Fruit fly (Drosophila melanogaster) whole organism, adult: ENCODE measurements around the gene CG43061.
"Not testable (repeated sequence)": the region's sequence is repeated elsewhere in the genome, so short reads cannot be mapped to it uniquely, and the experiment has no call there.

Experiments used
- bab1 ChIP-seq: fragments of 200-800 bp; sonication (Bioruptor generic); optimal IDR thresholded peaks from 3 replicates; lab custom pipeline; 2019; ENCODE audit warnings: missing biosample characterization, mild to moderate bottlenecking, missing genetic modification characterization, moderate library complexity
- kay ChIP-seq: fragments of 200-800 bp; sonication (Bioruptor generic); peaks from one replicate; lab custom pipeline; 2016; ENCODE audit warnings: missing biosample characterization, missing genetic modification characterization, borderline replicate concordance
- pad ChIP-seq: fragments of 200-800 bp; sonication (Bioruptor generic); optimal IDR thresholded peaks from 3 replicates; lab custom pipeline; 2017; ENCODE audit warnings: missing biosample characterization, missing genetic modification characterization, mild to moderate bottlenecking, moderate library complexity, missing genetic modification reagents

The CG43061 gene

DNA sequence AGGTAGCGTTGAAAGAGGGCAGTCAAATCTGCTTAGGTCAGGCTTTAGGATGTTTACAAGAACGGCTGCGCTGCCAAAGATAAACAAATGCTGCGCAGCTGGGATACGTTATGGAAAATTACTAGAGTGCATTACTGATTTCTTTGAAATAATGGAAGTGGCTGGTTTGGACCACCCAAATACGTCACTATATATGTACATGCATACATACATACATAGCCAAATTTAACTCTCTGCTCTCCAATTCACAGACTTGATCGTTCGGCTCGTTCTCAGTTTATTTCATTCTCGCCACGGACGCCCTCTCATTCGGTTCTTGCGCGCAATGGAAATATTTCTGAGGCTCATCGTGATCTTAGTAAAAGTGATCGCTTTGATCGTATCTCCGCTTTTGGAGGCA is 44.4 kb downstream of the CG43061 start, which contains the start of gene CG7900:
TSS of gene CG7900 (plus strand) at position 301 of the 400 bp plus-strand sequence.
- TF ChIP-seq pad, kay, bab1 (GFP tag; lab: Kevin White, UChicago): not testable (repeated sequence)
